Fruit fly (Drosophila melanogaster) whole organism, embryonic: ENCODE results near the gene CG13113.

Source experiments
- Blimp-1 ChIP-seq: fragments of 200-800 bp; sonication (Bioruptor generic); optimal IDR thresholded peaks from 3 replicates; lab custom pipeline; 2018; ENCODE audit warnings: missing biosample characterization, missing genetic modification characterization, mild to moderate bottlenecking, moderate library complexity, missing genetic modification reagents
- BtbVII ChIP-seq: fragments of 200-800 bp; sonication (Bioruptor generic); optimal IDR thresholded peaks from 3 replicates; lab custom pipeline; 2017; ENCODE audit warnings: missing biosample characterization, mild to moderate bottlenecking, missing genetic modification characterization
- CG10209 ChIP-seq: fragments of 200-800 bp; sonication (Bioruptor generic); optimal IDR thresholded peaks from 3 replicates; lab custom pipeline; 2017; ENCODE audit warnings: missing biosample characterization, mild to moderate bottlenecking, missing genetic modification characterization, missing genetic modification reagents
- CG10431 ChIP-seq: fragments of 200-800 bp; sonication (Bioruptor generic); optimal IDR thresholded peaks from 3 replicates; lab custom pipeline; 2018; ENCODE audit warnings: missing biosample characterization, mild to moderate bottlenecking, missing genetic modification characterization
- CG10462 ChIP-seq: fragments of 200-800 bp; sonication (Bioruptor generic); optimal IDR thresholded peaks from 2 replicates; lab custom pipeline; 2016; ENCODE audit warnings: missing biosample characterization, missing genetic modification characterization
- CG10543 ChIP-seq: fragments of 200-800 bp; sonication (Bioruptor generic); optimal IDR thresholded peaks from 3 replicates; lab custom pipeline; 2017; ENCODE audit warnings: missing biosample characterization, mild to moderate bottlenecking, missing genetic modification characterization, moderate library complexity
- CG11085 ChIP-seq: fragments of 200-800 bp; sonication (Bioruptor generic); IDR thresholded peaks from 2 replicates; pipeline ENCODE4 v1.3.6; 2022; ENCODE audit warnings: missing biosample characterization, missing genetic modification characterization
- CG11696 ChIP-seq: fragments of 200-800 bp; sonication (Bioruptor generic); IDR thresholded peaks from 2 replicates; pipeline ENCODE4 v1.3.6; 2022; ENCODE audit warnings: missing biosample characterization, missing genetic modification characterization
- CG14441 ChIP-seq: fragments of 200-800 bp; sonication (Bioruptor generic); IDR thresholded peaks from 2 replicates; pipeline ENCODE4 v1.3.6; 2022; ENCODE audit warnings: missing biosample characterization, missing genetic modification characterization
- CG15011 ChIP-seq: fragments of 200-800 bp; sonication (Bioruptor generic); optimal IDR thresholded peaks from 3 replicates; lab custom pipeline; 2018; ENCODE audit warnings: missing biosample characterization, mild to moderate bottlenecking, missing genetic modification characterization
- CG17359 ChIP-seq: fragments of 200-800 bp; sonication (Bioruptor generic); optimal IDR thresholded peaks from 3 replicates; lab custom pipeline; 2018; ENCODE audit warnings: missing biosample characterization, mild to moderate bottlenecking, missing genetic modification characterization, moderate library complexity
- CG2875 ChIP-seq: fragments of 200-800 bp; sonication (Bioruptor generic); optimal IDR thresholded peaks from 2 replicates; lab custom pipeline; 2017; ENCODE audit warnings: missing biosample characterization, mild to moderate bottlenecking, missing genetic modification characterization, missing genetic modification reagents
- CG34422 ChIP-seq: fragments of 200-800 bp; sonication (Bioruptor generic); IDR thresholded peaks from 3 replicates; pipeline ENCODE4 v1.3.6; 2022; ENCODE audit warnings: missing biosample characterization, missing genetic modification characterization
- CG3726 ChIP-seq: fragments of 200-800 bp; sonication (Bioruptor generic); IDR thresholded peaks from 3 replicates; pipeline ENCODE4, ENCODE4 v1.3.6; 2022; ENCODE audit warnings: missing biosample characterization, missing genetic modification characterization
- CG4404 ChIP-seq: fragments of 200-800 bp; sonication (Bioruptor generic); IDR thresholded peaks from 2 replicates; pipeline ENCODE4 v1.3.6; 2022; ENCODE audit warnings: missing biosample characterization, missing genetic modification characterization
- CG6689 ChIP-seq: fragments of 200-800 bp; sonication (Bioruptor generic); IDR thresholded peaks from 2 replicates; pipeline ENCODE4 v1.3.6; 2022; ENCODE audit warnings: missing biosample characterization, missing genetic modification characterization
- CG6854 ChIP-seq: fragments of 200-800 bp; sonication (Bioruptor generic); optimal IDR thresholded peaks from 3 replicates; lab custom pipeline; 2017; ENCODE audit warnings: missing biosample characterization, mild to moderate bottlenecking, missing genetic modification characterization
- CG7928 ChIP-seq: fragments of 200-800 bp; sonication (Bioruptor generic); optimal IDR thresholded peaks from 2 replicates; lab custom pipeline; 2017; ENCODE audit warnings: missing biosample characterization, mild to moderate bottlenecking, missing genetic modification characterization
- Camta ChIP-seq: fragments of 200-800 bp; sonication (Bioruptor generic); optimal IDR thresholded peaks from 2 replicates; lab custom pipeline; 2016; ENCODE audit warnings: missing biosample characterization, missing genetic modification characterization
- Dek ChIP-seq: fragments of 200-800 bp; sonication (Bioruptor generic); optimal IDR thresholded peaks from 3 replicates; lab custom pipeline; 2019; ENCODE audit warnings: missing biosample characterization, mild to moderate bottlenecking, missing genetic modification characterization, moderate library complexity
- Dll ChIP-seq: fragments of 200-800 bp; sonication (Bioruptor generic); IDR thresholded peaks from 4 replicates; pipeline ENCODE4 v1.3.6; 2022; ENCODE audit warnings: missing biosample characterization, missing genetic modification characterization; ENCODE audit not compliant: partially characterized antibody
- Dp ChIP-seq: fragments of 200-800 bp; sonication (Bioruptor generic); optimal IDR thresholded peaks from 2 replicates; lab custom pipeline; 2018; ENCODE audit warnings: missing biosample characterization, mild to moderate bottlenecking, missing genetic modification characterization, moderate library complexity
- E2f1 ChIP-seq: fragments of 200-800 bp; sonication (Bioruptor generic); IDR thresholded peaks from 2 replicates; pipeline ENCODE4 v1.3.6; 2022; ENCODE audit warnings: missing biosample characterization, missing genetic modification characterization
- HHEX ChIP-seq: fragments of 200-800 bp; sonication (Bioruptor generic); optimal IDR thresholded peaks from 3 replicates; lab custom pipeline; 2017; ENCODE audit warnings: missing biosample characterization, mild to moderate bottlenecking, missing genetic modification characterization, missing genetic modification reagents
- Hey ChIP-seq: fragments of 200-800 bp; sonication (Bioruptor generic); optimal IDR thresholded peaks from 3 replicates; lab custom pipeline; 2018; ENCODE audit warnings: missing biosample characterization, mild to moderate bottlenecking, missing genetic modification characterization
- Poxn ChIP-seq: fragments of 200-800 bp; sonication (Bioruptor generic); IDR thresholded peaks from 2 replicates; pipeline ENCODE4 v1.3.6; 2022; ENCODE audit warnings: missing biosample characterization, missing genetic modification characterization
- Scr ChIP-seq: fragments of 200-800 bp; sonication (Bioruptor generic); IDR thresholded peaks from 2 replicates; pipeline ENCODE4 v1.3.6; 2022; ENCODE audit warnings: missing biosample characterization, missing genetic modification characterization; ENCODE audit not compliant: partially characterized antibody
- TFAM ChIP-seq: fragments of 200-800 bp; sonication (Bioruptor generic); optimal IDR thresholded peaks from 2 replicates; lab custom pipeline; 2017; ENCODE audit warnings: missing biosample characterization, missing genetic modification characterization, inconsistent platforms
- Trl ChIP-seq, 3 experiments: fragments of >200 bp in 2 of 3; fragments of 200-800 bp in 1 of 3; sonication (Bioruptor generic) in 1 of 3; optimal IDR thresholded peaks; 2 replicates in 1 of 3; 3 replicates in 2 of 3; lab custom pipeline; 2016 to 2017; ENCODE audit warnings: missing biosample characterization in 1 of 3, missing genetic modification characterization in 1 of 3
- Xbp1 ChIP-seq: fragments of 200-800 bp; sonication (Bioruptor generic); optimal IDR thresholded peaks from 3 replicates; lab custom pipeline; 2016; ENCODE audit warnings: missing biosample characterization, mild to moderate bottlenecking, missing genetic modification characterization
- bsh ChIP-seq, 2 experiments: fragments of 200-800 bp; sonication (Bioruptor generic); optimal IDR thresholded peaks; 2 replicates each; lab custom pipeline; 2017 to 2018; ENCODE audit warnings: mild to moderate bottlenecking in 2 of 2, missing biosample characterization in 2 of 2, missing genetic modification characterization in 2 of 2, moderate library complexity in 1 of 2
- danr ChIP-seq: fragments of 200-800 bp; sonication (Bioruptor generic); IDR thresholded peaks from 2 replicates; pipeline ENCODE4 v1.3.6; 2022; ENCODE audit warnings: missing biosample characterization, missing genetic modification characterization
- inv ChIP-seq: fragments of 200-800 bp; sonication (Bioruptor generic); IDR thresholded peaks from 2 replicates; pipeline ENCODE4 v1.3.6; 2022; ENCODE audit warnings: missing biosample characterization, missing genetic modification characterization; ENCODE audit not compliant: partially characterized antibody
- jing ChIP-seq: fragments of 200-800 bp; sonication (Bioruptor generic); optimal IDR thresholded peaks from 2 replicates; lab custom pipeline; 2018; ENCODE audit warnings: missing biosample characterization, mild to moderate bottlenecking, missing genetic modification characterization
- mirr ChIP-seq: fragments of 200-800 bp; sonication (Bioruptor generic); optimal IDR thresholded peaks from 3 replicates; lab custom pipeline; 2018; ENCODE audit warnings: missing biosample characterization, mild to moderate bottlenecking, missing genetic modification characterization
- org-1 ChIP-seq: fragments of 200-800 bp; sonication (Bioruptor generic); optimal IDR thresholded peaks from 2 replicates; lab custom pipeline; 2017; ENCODE audit warnings: missing biosample characterization, missing genetic modification characterization
- psq ChIP-seq: fragments of 200-800 bp; sonication (Bioruptor generic); optimal IDR thresholded peaks from 2 replicates; lab custom pipeline; 2017; ENCODE audit warnings: missing biosample characterization, missing genetic modification characterization
- sens-2 ChIP-seq: fragments of 200-800 bp; sonication (Bioruptor generic); IDR thresholded peaks from 2 replicates; pipeline ENCODE4 v1.3.6; 2022; ENCODE audit warnings: missing biosample characterization, missing genetic modification characterization
- ssp ChIP-seq: fragments of 200-800 bp; sonication (Bioruptor generic); IDR thresholded peaks from 2 replicates; pipeline ENCODE4 v1.3.6; 2022; ENCODE audit warnings: missing biosample characterization, missing genetic modification characterization
- stwl ChIP-seq: fragments of 200-800 bp; sonication (Bioruptor generic); optimal IDR thresholded peaks from 3 replicates; lab custom pipeline; 2018; ENCODE audit warnings: missing biosample characterization, mild to moderate bottlenecking, missing genetic modification characterization, moderate library complexity
- trem ChIP-seq: fragments of 200-800 bp; optimal IDR thresholded peaks from 3 replicates; lab custom pipeline; 2019; ENCODE audit warnings: missing biosample characterization, mild to moderate bottlenecking, missing genetic modification characterization, moderate library complexity

The CG13113 gene

dm6 chr2L:9568360-9569088 is 24.6 kb downstream of the CG13113 start, which contains the start of gene brwl (continued):
- TF ChIP-seq Hey (peak; percentile 90), stwl (tag; lab: Kevin White, UChicago) (peak; percentile 72), HHEX (GFP tag; lab: Kevin White, UChicago) (peak; percentile 99), psq (GFP tag; lab: Kevin White, UChicago) (peak; percentile 93), CG14441 (GFP tag; lab: Robert Waterston, UW) (peak; percentile 98), bsh (GFP tag; optimal IDR thresholded peaks at IDR 0.05; lab: Kevin White, UChicago) (peak; percentile 97 to 99), CG11696 (GFP tag; lab: Robert Waterston, UW) (peak; percentile 92), sens-2 (peak; percentile 95), CG10543 (GFP tag; lab: Kevin White, UChicago) (peak; percentile 99), org-1 (GFP tag; lab: Kevin White, UChicago) (peak; percentile 99), mirr (GFP tag; lab: Kevin White, UChicago) (peak; percentile 97), CG15011 (peak; percentile 98), CG10462 (GFP tag; lab: Kevin White, UChicago) (peak; percentile 99), CG17359 (tag; lab: Kevin White, UChicago) (peak; percentile 99), CG6854 (peak; percentile 99), Dek (tag; lab: Kevin White, UChicago) (peak; percentile 98), Scr (no peak; the same call in 1 of the 2 replicates), danr (GFP tag; lab: Robert Waterston, UW) (peak; percentile 99), E2f1 (GFP tag; lab: Robert Waterston, UW) (peak; percentile 98), CG34422 (GFP tag; lab: Robert Waterston, UW) (peak; percentile 99), CG10209 (GFP tag; lab: Kevin White, UChicago) (peak; percentile 99), ssp (peak; percentile 94), Dll (GFP tag; lab: Robert Waterston, UW) (no peak), Camta (GFP tag; lab: Kevin White, UChicago) (peak; percentile 99), Poxn (GFP tag; lab: Robert Waterston, UW) (peak; percentile 92), TFAM (GFP tag; lab: Kevin White, UChicago) (peak; percentile 93), CG4404 (GFP tag; lab: Robert Waterston, UW) (peak; percentile 98), trem (peak; percentile 97), CG2875 (GFP tag; lab: Kevin White, UChicago) (peak; percentile 99), CG7928 (peak; percentile 83), BtbVII (GFP tag; lab: Kevin White, UChicago) (peak; percentile 98), Xbp1 (GFP tag; lab: Kevin White, UChicago) (peak; percentile 99), Blimp-1 (GFP tag; lab: Kevin White, UChicago) (peak; percentile 98), CG10431 (peak; percentile 92), CG3726 (peak; percentile 98), jing (GFP tag; lab: Kevin White, UChicago) (peak; percentile 98), Dp (GFP tag; lab: Kevin White, UChicago) (peak; percentile 19), CG11085 (GFP tag; lab: Robert Waterston, UW) (peak; percentile 95), Trl (optimal IDR thresholded peaks at IDR 0.05; lab: Kevin White, UChicago) (peak; percentile 64 to 84), Trl (GFP tag; optimal IDR thresholded peaks at IDR 0.05; lab: Kevin White, UChicago) (peak; percentile 98), inv (GFP tag; lab: Robert Waterston, UW) (no peak), CG6689 (GFP tag; lab: Robert Waterston, UW) (peak; percentile 98)
